Fruit fly (Drosophila melanogaster) whole organism, prepupa: ENCODE measurements around the gene CG12947.
A peak's percentile ranks its signal among the peaks of the same experiment; 100 is the strongest.

ENCODE experiments used
- Blimp-1 ChIP-seq: fragments of 200-800 bp; sonication (Bioruptor generic); optimal IDR thresholded peaks from 3 replicates; lab custom pipeline; 2017; ENCODE audit warnings: missing biosample characterization, missing genetic modification characterization, mild to moderate bottlenecking, moderate library complexity, missing genetic modification reagents
- CG10631 ChIP-seq: fragments of 200-800 bp; sonication (Bioruptor generic); optimal IDR thresholded peaks from 2 replicates; lab custom pipeline; 2016; ENCODE audit warnings: missing biosample characterization, missing genetic modification characterization
- CG11902 ChIP-seq: fragments of 200-800 bp; sonication (Bioruptor generic); optimal IDR thresholded peaks from 3 replicates; lab custom pipeline; 2016; ENCODE audit warnings: missing biosample characterization, missing genetic modification characterization
- CG1621 ChIP-seq: fragments of 200-800 bp; sonication (Bioruptor generic); optimal IDR thresholded peaks from 3 replicates; lab custom pipeline; 2018; ENCODE audit warnings: missing biosample characterization, mild to moderate bottlenecking, missing genetic modification characterization
- CG16779 ChIP-seq: fragments of 200-800 bp; sonication (Bioruptor generic); optimal IDR thresholded peaks from 3 replicates; lab custom pipeline; 2017; ENCODE audit warnings: missing biosample characterization, mild to moderate bottlenecking, missing genetic modification characterization
- CG3032 ChIP-seq: fragments of 200-800 bp; optimal IDR thresholded peaks from 2 replicates; lab custom pipeline; 2019; ENCODE audit warnings: missing biosample characterization, mild to moderate bottlenecking, missing genetic modification characterization, moderate library complexity
- CG31627 ChIP-seq: fragments of 200-800 bp; sonication (Bioruptor generic); optimal IDR thresholded peaks from 3 replicates; lab custom pipeline; 2016; ENCODE audit warnings: missing biosample characterization, missing genetic modification characterization
- CG34406 ChIP-seq: fragments of 200-800 bp; sonication (Bioruptor generic); optimal IDR thresholded peaks from 3 replicates; lab custom pipeline; 2016; ENCODE audit warnings: missing biosample characterization, missing genetic modification characterization
- CG3919 ChIP-seq: fragments of 200-800 bp; sonication (Bioruptor generic); optimal IDR thresholded peaks from 3 replicates; lab custom pipeline; 2016; ENCODE audit warnings: missing biosample characterization, missing genetic modification characterization
- CG6792 ChIP-seq: fragments of 200-800 bp; sonication (Bioruptor generic); optimal IDR thresholded peaks from 3 replicates; lab custom pipeline; 2016; ENCODE audit warnings: missing biosample characterization, missing genetic modification characterization
- CG6808 ChIP-seq: fragments of 200-800 bp; sonication (Bioruptor generic); optimal IDR thresholded peaks from 3 replicates; lab custom pipeline; 2017; ENCODE audit warnings: missing biosample characterization, missing genetic modification characterization, mild to moderate bottlenecking, moderate library complexity, missing genetic modification reagents
- CG6854 ChIP-seq: fragments of 200-800 bp; sonication (Bioruptor generic); optimal IDR thresholded peaks from 2 replicates; lab custom pipeline; 2017; ENCODE audit warnings: missing biosample characterization, mild to moderate bottlenecking, missing genetic modification characterization
- CG7368 ChIP-seq: fragments of 200-800 bp; sonication (Bioruptor generic); optimal IDR thresholded peaks from 3 replicates; lab custom pipeline; 2016; ENCODE audit warnings: missing biosample characterization, missing genetic modification characterization
- CG8632 ChIP-seq: fragments of 200-800 bp; sonication (Bioruptor generic); optimal IDR thresholded peaks from 3 replicates; lab custom pipeline; 2016; ENCODE audit warnings: missing biosample characterization, missing genetic modification characterization
- CG9139 ChIP-seq: fragments of 200-800 bp; sonication (Bioruptor generic); optimal IDR thresholded peaks from 3 replicates; lab custom pipeline; 2017; ENCODE audit warnings: missing biosample characterization, mild to moderate bottlenecking, missing genetic modification characterization
- Eip75B ChIP-seq: fragments of 200-800 bp; sonication (Bioruptor generic); optimal IDR thresholded peaks from 3 replicates; lab custom pipeline; 2016; ENCODE audit warnings: missing biosample characterization, missing genetic modification characterization
- Eip78C ChIP-seq: fragments of 200-800 bp; sonication (Bioruptor generic); peaks from one replicate; lab custom pipeline; 2016; ENCODE audit warnings: missing biosample characterization, missing genetic modification characterization
- Hr38 ChIP-seq: sonication (Bioruptor generic); optimal IDR thresholded peaks from 2 replicates; lab custom pipeline; 2016; ENCODE audit warnings: missing biosample characterization, missing genetic modification characterization
- Hr39 ChIP-seq: fragments of 200-800 bp; sonication (Bioruptor generic); optimal IDR thresholded peaks from 2 replicates; lab custom pipeline; 2016; ENCODE audit warnings: missing biosample characterization, missing genetic modification characterization
- Hr4 ChIP-seq: fragments of 200-800 bp; sonication (Bioruptor generic); optimal IDR thresholded peaks from 3 replicates; lab custom pipeline; 2016; ENCODE audit warnings: missing biosample characterization, missing genetic modification characterization
- Lpt ChIP-seq: fragments of 200-800 bp; sonication (Bioruptor generic); optimal IDR thresholded peaks from 3 replicates; lab custom pipeline; 2016; ENCODE audit warnings: missing biosample characterization, missing genetic modification characterization
- Met ChIP-seq: fragments of 200-800 bp; sonication (Bioruptor generic); optimal IDR thresholded peaks from 3 replicates; lab custom pipeline; 2016; ENCODE audit warnings: missing biosample characterization, missing genetic modification characterization
- OdsH ChIP-seq: fragments of 200-800 bp; sonication (Bioruptor generic); optimal IDR thresholded peaks from 3 replicates; lab custom pipeline; 2016; ENCODE audit warnings: missing biosample characterization, missing genetic modification characterization
- Sox102F ChIP-seq: fragments of 200-800 bp; sonication (Bioruptor generic); optimal IDR thresholded peaks from 2 replicates; lab custom pipeline; 2016; ENCODE audit warnings: missing biosample characterization, mild to moderate bottlenecking, missing genetic modification characterization
- Sox14 ChIP-seq: fragments of 200-800 bp; sonication (Bioruptor generic); optimal IDR thresholded peaks from 3 replicates; lab custom pipeline; 2016; ENCODE audit warnings: missing biosample characterization, missing genetic modification characterization
- Sox15 ChIP-seq: fragments of 200-800 bp; sonication (Bioruptor generic); optimal IDR thresholded peaks from 3 replicates; lab custom pipeline; 2016; ENCODE audit warnings: missing biosample characterization, missing genetic modification characterization
- achi ChIP-seq: fragments of 200-800 bp; sonication (Bioruptor generic); optimal IDR thresholded peaks from 3 replicates; lab custom pipeline; 2016; ENCODE audit warnings: missing biosample characterization, missing genetic modification characterization
- acj6 ChIP-seq: fragments of 200-800 bp; sonication (Bioruptor generic); optimal IDR thresholded peaks from 3 replicates; lab custom pipeline; 2016; ENCODE audit warnings: missing biosample characterization, missing genetic modification characterization
- dac ChIP-seq: fragments of 200-800 bp; sonication (Bioruptor generic); optimal IDR thresholded peaks from 2 replicates; lab custom pipeline; 2017; ENCODE audit warnings: missing biosample characterization, mild to moderate bottlenecking, missing genetic modification characterization
- dsx ChIP-seq: fragments of 200-800 bp; optimal IDR thresholded peaks from 3 replicates; lab custom pipeline; 2019; ENCODE audit warnings: missing biosample characterization, mild to moderate bottlenecking, missing genetic modification characterization, moderate library complexity; ENCODE audit not compliant: poor library complexity, severe bottlenecking
- eg ChIP-seq: fragments of 200-800 bp; sonication (Bioruptor generic); IDR thresholded peaks from 3 replicates; pipeline ENCODE4 v1.3.6; 2022; ENCODE audit warnings: missing biosample characterization, missing genetic modification characterization
- esn ChIP-seq: fragments of 200-800 bp; sonication (Bioruptor generic); optimal IDR thresholded peaks from 2 replicates; lab custom pipeline; 2016; ENCODE audit warnings: missing biosample characterization, mild to moderate bottlenecking, missing genetic modification characterization, moderate library complexity
- fd85E ChIP-seq: fragments of 200-800 bp; sonication (Bioruptor generic); optimal IDR thresholded peaks from 3 replicates; lab custom pipeline; 2016; ENCODE audit warnings: missing biosample characterization, missing genetic modification characterization
- fkh ChIP-seq: fragments of 200-800 bp; sonication (Bioruptor generic); optimal IDR thresholded peaks from 3 replicates; lab custom pipeline; 2017; ENCODE audit warnings: missing biosample characterization, mild to moderate bottlenecking, missing genetic modification characterization, moderate library complexity
- lz ChIP-seq: fragments of 200-800 bp; sonication (Bioruptor generic); optimal IDR thresholded peaks from 3 replicates; lab custom pipeline; 2016; ENCODE audit warnings: missing biosample characterization, missing genetic modification characterization
- net ChIP-seq: fragments of 200-800 bp; sonication (Bioruptor generic); optimal IDR thresholded peaks from 3 replicates; lab custom pipeline; 2016; ENCODE audit warnings: missing biosample characterization, missing genetic modification characterization
- pdm3 ChIP-seq: fragments of 200-800 bp; sonication (Bioruptor generic); optimal IDR thresholded peaks from 3 replicates; lab custom pipeline; 2016; ENCODE audit warnings: missing biosample characterization, missing genetic modification characterization
- spab ChIP-seq: fragments of 200-800 bp; sonication (Bioruptor generic); optimal IDR thresholded peaks from 2 replicates; lab custom pipeline; 2017; ENCODE audit warnings: missing biosample characterization, mild to moderate bottlenecking, missing genetic modification characterization, missing genetic modification reagents
- ss ChIP-seq, 2 experiments: fragments of 200-800 bp; sonication (Bioruptor generic); optimal IDR thresholded peaks; 2 replicates in 1 of 2; 3 replicates in 1 of 2; lab custom pipeline; 2017 to 2018; ENCODE audit warnings: mild to moderate bottlenecking in 2 of 2, missing biosample characterization in 2 of 2, missing genetic modification characterization in 2 of 2, moderate library complexity in 1 of 2
- svp ChIP-seq: fragments of 200-800 bp; sonication (Bioruptor generic); peaks from one replicate; lab custom pipeline; 2016; ENCODE audit warnings: missing biosample characterization, missing genetic modification characterization
- topi ChIP-seq: fragments of 200-800 bp; sonication (Bioruptor generic); optimal IDR thresholded peaks from 3 replicates; lab custom pipeline; 2016; ENCODE audit warnings: missing biosample characterization, missing genetic modification characterization
- vri ChIP-seq: fragments of 200-800 bp; sonication (Bioruptor generic); optimal IDR thresholded peaks from 3 replicates; lab custom pipeline; 2016; ENCODE audit warnings: missing biosample characterization, mild to moderate bottlenecking, missing genetic modification characterization

CG12947 gene

dm6 chr3R:9771519-9771972, 8.3 kb upstream of the CG12947 start, which contains the start of gene CG9471 (continued):
- peak; percentile 96 for TF ChIP-seq lz (GFP tag; lab: Kevin White, UChicago)
- peak; percentile 80 for TF ChIP-seq CG9139 (GFP tag; lab: Kevin White, UChicago)
- TF ChIP-seq ss (GFP tag; optimal IDR thresholded peaks at IDR 0.05; lab: Kevin White, UChicago) = peak; percentile 81 to 89
- TF ChIP-seq esn (GFP tag; lab: Kevin White, UChicago) = peak; percentile 98
- peak; percentile 95 for TF ChIP-seq Eip75B
- peak; percentile 87 for TF ChIP-seq Lpt (GFP tag; lab: Kevin White, UChicago)
- TF ChIP-seq CG10631 = peak; percentile 96
- peak; percentile 31 for TF ChIP-seq Hr38
- peak; percentile 95 for TF ChIP-seq CG34406 (GFP tag; lab: Kevin White, UChicago)
- peak; percentile 79 for TF ChIP-seq fkh (GFP tag; lab: Kevin White, UChicago)
- TF ChIP-seq, all 60 proteins: peak for 59

- TF ChIP-seq topi (GFP tag; lab: Kevin White, UChicago) (peak; percentile 13), net (GFP tag; lab: Kevin White, UChicago) (no peak), svp (GFP tag; lab: Kevin White, UChicago) (peak; percentile 72), ss (GFP tag; optimal IDR thresholded peaks at IDR 0.05; lab: Kevin White, UChicago) (peak in 1 of 2 experiments; percentile 8), Eip78C (GFP tag; lab: Kevin White, UChicago) (peak; percentile 26), lz (GFP tag; lab: Kevin White, UChicago) (no peak), vri (GFP tag; lab: Kevin White, UChicago) (peak; percentile 88), CG16779 (peak; percentile 12)
These were observed 5.7 kb upstream of the CG12947 start, which contains the start of gene Whamy for dm6 chr3R:9774147-9774546. Gene Whamy, minus strand, starts transcription at chr3R:9774419.

- TF ChIP-seq Blimp-1 (GFP tag; lab: Kevin White, UChicago) (no peak), eg (GFP tag; lab: Robert Waterston, UW) (no peak), fd85E (GFP tag; lab: Kevin White, UChicago) (no peak), CG16779 (no peak), acj6 (GFP tag; lab: Kevin White, UChicago) (no peak), Hr4 (GFP tag; lab: Kevin White, UChicago) (no peak), Sox14 (GFP tag; lab: Kevin White, UChicago) (no peak)
These were observed 5.0 kb upstream of the CG12947 start, which contains the start of gene topi for dm6 chr3R:9774821-9775220. Gene topi, plus strand, starts transcription at chr3R:9775121.

dm6 chr3R:9777941-9778360, 1.9 kb upstream of the CG12947 start, which contains the start of gene RpS29:
Gene RpS29, plus strand, starts transcription at chr3R:9778042.
- TF ChIP-seq CG6854 (peak; percentile 74), lz (GFP tag; lab: Kevin White, UChicago) (peak; percentile 70), spab (GFP tag; lab: Kevin White, UChicago) (no peak), OdsH (GFP tag; lab: Kevin White, UChicago) (peak; percentile 51), dac (no peak), CG11902 (GFP tag; lab: Kevin White, UChicago) (peak; percentile 26), CG10631 (peak; percentile 36), CG3919 (GFP tag; lab: Kevin White, UChicago) (peak; percentile 73), CG6792 (GFP tag; lab: Kevin White, UChicago) (peak; percentile 38), CG6808 (peak; percentile 42), Eip75B (peak; percentile 57), Met (GFP tag; lab: Kevin White, UChicago) (no peak), dsx (GFP tag; lab: Kevin White, UChicago) (peak; percentile 5), Lpt (GFP tag; lab: Kevin White, UChicago) (no peak), Hr39 (GFP tag; lab: Kevin White, UChicago) (peak; percentile 65), svp (GFP tag; lab: Kevin White, UChicago) (peak; percentile 67), Sox102F (GFP tag; lab: Kevin White, UChicago) (peak; percentile 50), fd85E (GFP tag; lab: Kevin White, UChicago) (no peak), Blimp-1 (GFP tag; lab: Kevin White, UChicago) (peak; percentile 39), Hr38 (peak; percentile 4), Sox14 (GFP tag; lab: Kevin White, UChicago) (peak; percentile 62), CG8632 (GFP tag; lab: Kevin White, UChicago) (no peak), net (GFP tag; lab: Kevin White, UChicago) (peak; percentile 34), Hr4 (GFP tag; lab: Kevin White, UChicago) (peak; percentile 22), CG31627 (GFP tag; lab: Kevin White, UChicago) (peak; percentile 76), topi (GFP tag; lab: Kevin White, UChicago) (peak; percentile 76), eg (GFP tag; lab: Robert Waterston, UW) (0 out of 3 replicates have a peak, but pooled peaks have one; percentile 44), pdm3 (peak; percentile 55), CG3032 (tag; lab: Kevin White, UChicago) (peak; percentile 47), Sox15 (GFP tag; lab: Kevin White, UChicago) (peak; percentile 33), achi (GFP tag; lab: Kevin White, UChicago) (peak; percentile 29), CG34406 (GFP tag; lab: Kevin White, UChicago) (peak; percentile 8), CG1621 (tag; lab: Kevin White, UChicago) (peak; percentile 72), CG7368 (GFP tag; lab: Kevin White, UChicago) (peak; percentile 49), ss (GFP tag; optimal IDR thresholded peaks at IDR 0.05; lab: Kevin White, UChicago) (peak; percentile 38 to 71)
